Worm (Caenorhabditis elegans) whole organism, L3 larva: ENCODE results near the gene Y49E10.25.

Source experiments
- ZK546.5 ChIP-seq: sonication (generic microtip); optimal IDR thresholded peaks from 2 replicates; lab custom pipeline; 2017; ENCODE audit warnings: missing biosample characterization, missing genetic modification characterization
- daf-12 ChIP-seq: fragments of 150-350 bp; optimal IDR thresholded peaks from 2 replicates; lab custom pipeline; 2014; ENCODE audit warnings: missing biosample characterization, missing genetic modification reagents, missing genetic modification characterization
- elt-1 ChIP-seq: fragments of 150-350 bp; optimal IDR thresholded peaks from 2 replicates; lab custom pipeline; 2014; ENCODE audit warnings: missing biosample characterization, missing genetic modification characterization
- elt-2 ChIP-seq: sonication (generic microtip); optimal IDR thresholded peaks from 2 replicates; lab custom pipeline; 2016; ENCODE audit warnings: missing genetic modification reagents, mild to moderate bottlenecking, missing genetic modification characterization, missing compliant biosample characterization
- lin-39 ChIP-seq: fragments of 150-350 bp; optimal IDR thresholded peaks from 2 replicates; lab custom pipeline; 2018; ENCODE audit warnings: missing biosample characterization, missing genetic modification reagents, missing genetic modification characterization
- nhr-28 ChIP-seq: fragments of 150-350 bp; optimal IDR thresholded peaks from 2 replicates; lab custom pipeline; 2014; ENCODE audit warnings: missing biosample characterization, missing genetic modification characterization
- nhr-77 ChIP-seq: fragments of 150-350 bp; optimal IDR thresholded peaks from 2 replicates; lab custom pipeline; 2014; ENCODE audit warnings: missing biosample characterization, missing genetic modification characterization
- unc-39 ChIP-seq: sonication (generic microtip); optimal IDR thresholded peaks from 4 replicates; lab custom pipeline; 2017; ENCODE audit warnings: missing biosample characterization, missing genetic modification characterization
- zag-1 ChIP-seq: fragments of 150-350 bp; optimal IDR thresholded peaks from 2 replicates; lab custom pipeline; 2014; ENCODE audit warnings: missing biosample characterization, missing genetic modification characterization

- TF ChIP-seq elt-1 (tag; lab: Kevin White, UChicago) (no peak), nhr-77 (tag; lab: Kevin White, UChicago) (no peak), unc-39 (tag; lab: Kevin White, UChicago) (no peak), nhr-28 (tag; lab: Kevin White, UChicago) (no peak), ZK546.5 (tag; lab: Kevin White, UChicago) (no peak), daf-12 (tag; lab: Kevin White, UChicago) (no peak), zag-1 (tag; lab: Kevin White, UChicago) (no peak), lin-39 (tag; lab: Kevin White, UChicago) (no peak), elt-2 (no peak)
Measured at ce11 chrIII:12466310-12466709, 25.6 kb downstream of the Y49E10.25 start, which contains the start of gene pstk-1.
